Worm (Caenorhabditis elegans) whole organism, late embryonic: ENCODE data around the gene elp-1.

Experiments used
- ama-1 ChIP-seq: fragments of 150-350 bp; optimal IDR thresholded peaks from 2 replicates; lab custom pipeline; 2014
- ceh-18 ChIP-seq: sonication (generic microtip); optimal IDR thresholded peaks from 2 replicates; lab custom pipeline; 2016; ENCODE audit warnings: missing genetic modification characterization, missing compliant biosample characterization
- elt-2 ChIP-seq: sonication (generic microtip); optimal IDR thresholded peaks from 2 replicates; lab custom pipeline; 2016; ENCODE audit warnings: missing genetic modification reagents, missing genetic modification characterization, missing compliant biosample characterization
- eyg-1 ChIP-seq: sonication (generic microtip); optimal IDR thresholded peaks from 2 replicates; lab custom pipeline; 2016; ENCODE audit warnings: missing genotype, missing genetic modification characterization, missing compliant biosample characterization
- nfya-1 ChIP-seq: sonication (generic microtip); optimal IDR thresholded peaks from 2 replicates; lab custom pipeline; 2017; ENCODE audit warnings: missing genetic modification characterization, mild to moderate bottlenecking, missing compliant biosample characterization, antibody characterized with exemption, moderate library complexity
- nhr-232 ChIP-seq: sonication (generic microtip); optimal IDR thresholded peaks from 2 replicates; lab custom pipeline; 2016; ENCODE audit warnings: missing genetic modification characterization, missing compliant biosample characterization
- odd-2 ChIP-seq: sonication (generic microtip); optimal IDR thresholded peaks from 2 replicates; lab custom pipeline; 2017; ENCODE audit warnings: antibody characterized with exemption, mild to moderate bottlenecking, missing genetic modification characterization, missing compliant biosample characterization
- pat-9 ChIP-seq: fragments of 200-800 bp; sonication (Bioruptor generic); optimal IDR thresholded peaks from 2 replicates; lab custom pipeline; 2018; ENCODE audit warnings: mild to moderate bottlenecking, missing genetic modification characterization, moderate library complexity, missing compliant biosample characterization
- pha-2 ChIP-seq: sonication (generic microtip); optimal IDR thresholded peaks from 2 replicates; lab custom pipeline; 2017; ENCODE audit warnings: mild to moderate bottlenecking, missing genetic modification characterization, missing compliant biosample characterization
- pha-4 ChIP-seq: fragments of 150-350 bp; optimal IDR thresholded peaks from 2 replicates; lab custom pipeline; 2018; ENCODE audit warnings: missing biosample characterization, missing genetic modification reagents, missing genetic modification characterization
- rnt-1 ChIP-seq: sonication (generic microtip); optimal IDR thresholded peaks from 2 replicates; lab custom pipeline; 2016; ENCODE audit warnings: missing genetic modification characterization, missing compliant biosample characterization
- unc-3 ChIP-seq, 2 experiments: fragments of 200-800 bp in 1 of 2; sonication (Bioruptor generic) in 1 of 2; sonication (generic microtip) in 1 of 2; conservative IDR thresholded peaks in 1 of 2; optimal IDR thresholded peaks in 1 of 2; 2 replicates each; pipeline versions ENCODE4 v1.3.6 to Lab custom; 2016 to 2022; ENCODE audit warnings: missing compliant biosample characterization in 2 of 2, missing genetic modification characterization in 2 of 2, missing genetic modification reagents in 1 of 2

- no peak for TF ChIP-seq nhr-232 (tag; lab: Kevin White, UChicago)
- no peak for TF ChIP-seq elt-2 (tag; lab: Kevin White, UChicago)
- TF ChIP-seq odd-2 = no peak
- no peak for TF ChIP-seq ama-1 (lab: Kevin White, UChicago)
- TF ChIP-seq pat-9 (tag; lab: Kevin White, UChicago) = no peak
- no peak for TF ChIP-seq ceh-18 (tag; lab: Kevin White, UChicago)
- TF ChIP-seq pha-2 (tag; lab: Kevin White, UChicago) = no peak
- no peak for TF ChIP-seq pha-4 (tag; lab: Kevin White, UChicago)
- no peak for TF ChIP-seq unc-3 (GFP tag; conservative IDR thresholded peaks at IDR 0.05; lab: Robert Waterston, UW)
- TF ChIP-seq unc-3 (tag; optimal IDR thresholded peaks at IDR 0.05; lab: Kevin White, UChicago) = no peak
- TF ChIP-seq eyg-1 (tag; lab: Kevin White, UChicago) = no peak
- no peak for TF ChIP-seq nfya-1 (tag; lab: Kevin White, UChicago)
- TF ChIP-seq rnt-1 (tag; lab: Kevin White, UChicago) = no peak
Measured at ce11 chrV:20783642-20784041, 13.7 kb upstream of the elp-1 start.
